1 fruit fly cellular context compared by ENCODE assay signal in genomic region chr3L:7601122-7601841, dm6.
TF ChIP-seq lines count a peak whose summit lies in the region.

No protein-coding gene starts in this region.

TF ChIP-seq in whole organism, embryonic, 481 proteins besides CTCF, POLR2A, EP300 and RAD21 (continued from another document and continues in another):
- TF ChIP-seq Lim3 (GFP tag; IDR thresholded peaks at IDR 0.05; lab: Robert Waterston, UW): no peak
- TF ChIP-seq Dref (GFP tag; IDR thresholded peaks at IDR 0.05; lab: Robert Waterston, UW): no peak
- TF ChIP-seq CG7745 (tag; optimal IDR thresholded peaks at IDR 0.05; lab: Kevin White, UChicago): no peak
- no peak for TF ChIP-seq pum (GFP tag; optimal IDR thresholded peaks at IDR 0.05; lab: Kevin White, UChicago)
- no peak for TF ChIP-seq Antp (GFP tag; optimal IDR thresholded peaks at IDR 0.05; lab: Kevin White, UChicago)
- no peak for TF ChIP-seq CG17186 (GFP tag; optimal IDR thresholded peaks at IDR 0.05; lab: Kevin White, UChicago)
- TF ChIP-seq CG10209 (GFP tag; optimal IDR thresholded peaks at IDR 0.05; lab: Kevin White, UChicago): no peak
- TF ChIP-seq z (GFP tag; IDR thresholded peaks at IDR 0.05; lab: Robert Waterston, UW): no peak
- peak; percentile 29; the same call in 1 of the 2 replicates for TF ChIP-seq crol (GFP tag; IDR thresholded peaks at IDR 0.05; lab: Robert Waterston, UW)
- no peak; the same call in 1 of the 2 replicates for TF ChIP-seq lmd (GFP tag; IDR thresholded peaks at IDR 0.05; lab: Robert Waterston, UW)
- TF ChIP-seq fd102C (GFP tag; optimal IDR thresholded peaks at IDR 0.05; lab: Kevin White, UChicago): no peak
- no peak for TF ChIP-seq sr (GFP tag; IDR thresholded peaks at IDR 0.05; lab: Robert Waterston, UW)
- no peak for TF ChIP-seq CG31388 (GFP tag; optimal IDR thresholded peaks at IDR 0.05; lab: Kevin White, UChicago)
- TF ChIP-seq Aef1 (GFP tag; IDR thresholded peaks at IDR 0.05; lab: Robert Waterston, UW): no peak; the same call in 2 of the 3 replicates
- TF ChIP-seq Rfx (GFP tag; IDR thresholded peaks at IDR 0.05; lab: Robert Waterston, UW): no peak
- TF ChIP-seq tll (GFP tag; optimal IDR thresholded peaks at IDR 0.05; lab: Kevin White, UChicago): no peak
- TF ChIP-seq mld (GFP tag; IDR thresholded peaks at IDR 0.05; lab: Robert Waterston, UW; ENCODE audit: partially characterized antibody): no peak
- TF ChIP-seq mirr (GFP tag; optimal IDR thresholded peaks at IDR 0.05; lab: Kevin White, UChicago): no peak
- no peak for TF ChIP-seq CG43689 (GFP tag; IDR thresholded peaks at IDR 0.05; lab: Robert Waterston, UW)
- no peak for TF ChIP-seq CG34422 (GFP tag; IDR thresholded peaks at IDR 0.05; lab: Robert Waterston, UW)
- TF ChIP-seq CG12299 (tag; optimal IDR thresholded peaks at IDR 0.05; lab: Kevin White, UChicago): no peak
- no peak for TF ChIP-seq cas (GFP tag; IDR thresholded peaks at IDR 0.05; lab: Robert Waterston, UW)
- no peak for TF ChIP-seq CG32532 (GFP tag; IDR thresholded peaks at IDR 0.05; lab: Robert Waterston, UW)
- TF ChIP-seq chm (GFP tag; IDR thresholded peaks at IDR 0.05; lab: Robert Waterston, UW): no peak
- no peak for TF ChIP-seq chn (GFP tag; optimal IDR thresholded peaks at IDR 0.05; lab: Kevin White, UChicago)
- TF ChIP-seq hth (optimal IDR thresholded peaks at IDR 0.05; lab: Kevin White, UChicago): no peak
- peak; percentile 16 for TF ChIP-seq sd (tag; optimal IDR thresholded peaks at IDR 0.05; lab: Kevin White, UChicago)
- TF ChIP-seq CG14710 (tag; optimal IDR thresholded peaks at IDR 0.05; lab: Kevin White, UChicago): no peak
- peak; percentile 59 for TF ChIP-seq Ptx1 (GFP tag; IDR thresholded peaks at IDR 0.05; lab: Robert Waterston, UW)
- no peak for TF ChIP-seq CG12942 (GFP tag; optimal IDR thresholded peaks at IDR 0.05; lab: Kevin White, UChicago)
- no peak for TF ChIP-seq nerfin-2 (GFP tag; IDR thresholded peaks at IDR 0.05; lab: Robert Waterston, UW; ENCODE audit: partially characterized antibody)
- peak; percentile 47 for TF ChIP-seq Sox102F (GFP tag; optimal IDR thresholded peaks at IDR 0.05; lab: Kevin White, UChicago)
- no peak for TF ChIP-seq dati (GFP tag; IDR thresholded peaks at IDR 0.05; lab: Robert Waterston, UW)
- no peak for TF ChIP-seq Nf-YC (tag; optimal IDR thresholded peaks at IDR 0.05; lab: Kevin White, UChicago)
- TF ChIP-seq inv (GFP tag; IDR thresholded peaks at IDR 0.05; lab: Robert Waterston, UW; ENCODE audit: partially characterized antibody): no peak
- TF ChIP-seq CG17385 (GFP tag; optimal IDR thresholded peaks at IDR 0.05; lab: Kevin White, UChicago): no peak
- no peak for TF ChIP-seq Dip2 (GFP tag; IDR thresholded peaks at IDR 0.05; lab: Robert Waterston, UW)
- no peak for TF ChIP-seq luna (GFP tag; optimal IDR thresholded peaks at IDR 0.05; lab: Kevin White, UChicago)
- TF ChIP-seq CG6683 (GFP tag; optimal IDR thresholded peaks at IDR 0.05; lab: Kevin White, UChicago): no peak
- TF ChIP-seq TFAM (GFP tag; optimal IDR thresholded peaks at IDR 0.05; lab: Kevin White, UChicago): no peak
- TF ChIP-seq row (GFP tag; IDR thresholded peaks at IDR 0.05; lab: Robert Waterston, UW): 0 out of 3 replicates have a peak, but pooled peaks have one; percentile 29
- no peak for TF ChIP-seq CG12659 (GFP tag; optimal IDR thresholded peaks at IDR 0.05; lab: Kevin White, UChicago)
- TF ChIP-seq CG8281 (tag; optimal IDR thresholded peaks at IDR 0.05; lab: Kevin White, UChicago): no peak
- TF ChIP-seq MESR4 (GFP tag; optimal IDR thresholded peaks at IDR 0.05; lab: Kevin White, UChicago): no peak
- TF ChIP-seq unpg (GFP tag; optimal IDR thresholded peaks at IDR 0.05; lab: Kevin White, UChicago): no peak
- TF ChIP-seq pfk (GFP tag; optimal IDR thresholded peaks at IDR 0.05; lab: Kevin White, UChicago): no peak
- no peak for TF ChIP-seq CG14014 (GFP tag; IDR thresholded peaks at IDR 0.05; lab: Robert Waterston, UW)
- no peak for TF ChIP-seq CG30020 (tag; optimal IDR thresholded peaks at IDR 0.05; lab: Kevin White, UChicago)
- TF ChIP-seq CG7556 (GFP tag; optimal IDR thresholded peaks at IDR 0.05; lab: Kevin White, UChicago): no peak
- TF ChIP-seq schlank (tag; optimal IDR thresholded peaks at IDR 0.05; lab: Kevin White, UChicago): no peak
- TF ChIP-seq sc (optimal IDR thresholded peaks at IDR 0.05; lab: Kevin White, UChicago): no peak
- no peak for TF ChIP-seq sc (GFP tag; optimal IDR thresholded peaks at IDR 0.05; lab: Kevin White, UChicago)
- TF ChIP-seq ac (GFP tag; optimal IDR thresholded peaks at IDR 0.05; lab: Kevin White, UChicago): no peak
- TF ChIP-seq Pdp1 (GFP tag; optimal IDR thresholded peaks at IDR 0.05; lab: Kevin White, UChicago): no peak
- peak; percentile 7 for TF ChIP-seq CG2712 (tag; optimal IDR thresholded peaks at IDR 0.05; lab: Kevin White, UChicago)
- TF ChIP-seq CG10979 (tag; optimal IDR thresholded peaks at IDR 0.05; lab: Kevin White, UChicago): no peak
- no peak; the same call in 1 of the 2 replicates for TF ChIP-seq Xrp1 (GFP tag; IDR thresholded peaks at IDR 0.05; lab: Robert Waterston, UW)
- TF ChIP-seq vnd (GFP tag; IDR thresholded peaks at IDR 0.05; lab: Robert Waterston, UW; ENCODE audit: partially characterized antibody): no peak
- TF ChIP-seq CG3838 (GFP tag; optimal IDR thresholded peaks at IDR 0.05; lab: Kevin White, UChicago): no peak
- peak; percentile 55 for TF ChIP-seq Med (GFP tag; lab: Kevin White, UChicago)
- TF ChIP-seq NC2α (GFP tag; optimal IDR thresholded peaks at IDR 0.05; lab: Kevin White, UChicago): no peak
- peak; percentile 29 for TF ChIP-seq CG7839 (tag; optimal IDR thresholded peaks at IDR 0.05; lab: Kevin White, UChicago)
- TF ChIP-seq CG18619 (GFP tag; optimal IDR thresholded peaks at IDR 0.05; lab: Kevin White, UChicago): no peak
- TF ChIP-seq CG10366 (GFP tag; IDR thresholded peaks at IDR 0.05; lab: Robert Waterston, UW): peak; percentile 49
- TF ChIP-seq emc (GFP tag; optimal IDR thresholded peaks at IDR 0.05; lab: Kevin White, UChicago): no peak
- no peak for TF ChIP-seq Hmx (GFP tag; optimal IDR thresholded peaks at IDR 0.05; lab: Kevin White, UChicago)
- no peak for TF ChIP-seq Kr (GFP tag; optimal IDR thresholded peaks at IDR 0.05; lab: Kevin White, UChicago)
- TF ChIP-seq Blimp-1 (GFP tag; optimal IDR thresholded peaks at IDR 0.05; lab: Kevin White, UChicago): peak; percentile 37
- no peak for TF ChIP-seq CG11398 (GFP tag; optimal IDR thresholded peaks at IDR 0.05; lab: Kevin White, UChicago)
- no peak for TF ChIP-seq CG4282 (GFP tag; optimal IDR thresholded peaks at IDR 0.05; lab: Kevin White, UChicago)
- no peak for TF ChIP-seq CG33557 (GFP tag; optimal IDR thresholded peaks at IDR 0.05; lab: Kevin White, UChicago)
- TF ChIP-seq gcm (GFP tag; optimal IDR thresholded peaks at IDR 0.05; lab: Kevin White, UChicago): no peak
- no peak for TF ChIP-seq fd96Cb (tag; optimal IDR thresholded peaks at IDR 0.05; lab: Kevin White, UChicago)
- no peak for TF ChIP-seq Sin3A (optimal IDR thresholded peaks at IDR 0.05; lab: Kevin White, UChicago)
- TF ChIP-seq jigr1 (GFP tag; IDR thresholded peaks at IDR 0.05; lab: Robert Waterston, UW): no peak
- TF ChIP-seq CG4360 (GFP tag; IDR thresholded peaks at IDR 0.05; lab: Robert Waterston, UW): no peak
- TF ChIP-seq sima (GFP tag; optimal IDR thresholded peaks at IDR 0.05; lab: Kevin White, UChicago): no peak
- TF ChIP-seq H2.0 (GFP tag; IDR thresholded peaks at IDR 0.05; lab: Robert Waterston, UW): no peak
- TF ChIP-seq seq (GFP tag; IDR thresholded peaks at IDR 0.05; lab: Robert Waterston, UW): no peak
- no peak for TF ChIP-seq wor (GFP tag; IDR thresholded peaks at IDR 0.05; lab: Robert Waterston, UW)
- no peak for TF ChIP-seq jing (GFP tag; optimal IDR thresholded peaks at IDR 0.05; lab: Kevin White, UChicago)
- TF ChIP-seq CG2199 (GFP tag; IDR thresholded peaks at IDR 0.05; lab: Robert Waterston, UW): no peak
- no peak for TF ChIP-seq Hand (GFP tag; optimal IDR thresholded peaks at IDR 0.05; lab: Kevin White, UChicago)
- TF ChIP-seq fru (optimal IDR thresholded peaks at IDR 0.05; lab: Kevin White, UChicago): no peak
- TF ChIP-seq nerfin-1 (tag; optimal IDR thresholded peaks at IDR 0.05; lab: Kevin White, UChicago): no peak
- 0 out of 2 replicates have a peak, but pooled peaks have one; percentile 5 for TF ChIP-seq esg (GFP tag; conservative IDR thresholded peaks at IDR 0.05; lab: Robert Waterston, UW)
- no peak for TF ChIP-seq CG33213 (GFP tag; optimal IDR thresholded peaks at IDR 0.05; lab: Kevin White, UChicago)
- no peak for TF ChIP-seq CG4404 (GFP tag; IDR thresholded peaks at IDR 0.05; lab: Robert Waterston, UW)
- no peak for TF ChIP-seq HLH4C (GFP tag; IDR thresholded peaks at IDR 0.05; lab: Robert Waterston, UW; ENCODE audit: partially characterized antibody)
- no peak for TF ChIP-seq CrebB (tag; optimal IDR thresholded peaks at IDR 0.05; lab: Kevin White, UChicago)
- no peak for TF ChIP-seq CG11247 (GFP tag; IDR thresholded peaks at IDR 0.05; lab: Robert Waterston, UW)
- TF ChIP-seq bsh (GFP tag; optimal IDR thresholded peaks at IDR 0.05; lab: Kevin White, UChicago): peak in 1 of 2 experiments; percentile 41
- no peak for TF ChIP-seq knrl (GFP tag; IDR thresholded peaks at IDR 0.05; lab: Robert Waterston, UW; ENCODE audit: partially characterized antibody)
- no peak for TF ChIP-seq ind (GFP tag; optimal IDR thresholded peaks at IDR 0.05; lab: Kevin White, UChicago)
- TF ChIP-seq pros (GFP tag; optimal IDR thresholded peaks at IDR 0.05; lab: Kevin White, UChicago): no peak
- TF ChIP-seq CG17829 (tag; optimal IDR thresholded peaks at IDR 0.05; lab: Kevin White, UChicago): no peak
- TF ChIP-seq CG10654 (GFP tag; optimal IDR thresholded peaks at IDR 0.05; lab: Kevin White, UChicago): no peak
- no peak for TF ChIP-seq CG18476 (GFP tag; optimal IDR thresholded peaks at IDR 0.05; lab: Kevin White, UChicago)
- no peak for TF ChIP-seq odd (GFP tag; optimal IDR thresholded peaks at IDR 0.05; lab: Kevin White, UChicago)
- TF ChIP-seq so (GFP tag; IDR thresholded peaks at IDR 0.05; lab: Robert Waterston, UW): no peak
- TF ChIP-seq CG18262 (tag; optimal IDR thresholded peaks at IDR 0.05; lab: Kevin White, UChicago): peak; percentile 16
- TF ChIP-seq az2 (GFP tag; optimal IDR thresholded peaks at IDR 0.05; lab: Kevin White, UChicago): no peak
- no peak for TF ChIP-seq CG2889 (GFP tag; IDR thresholded peaks at IDR 0.05; lab: Robert Waterston, UW)
- no peak for TF ChIP-seq CG13123 (GFP tag; optimal IDR thresholded peaks at IDR 0.05; lab: Kevin White, UChicago)
- no peak for TF ChIP-seq lola (GFP tag; optimal IDR thresholded peaks at IDR 0.05; lab: Kevin White, UChicago)
- TF ChIP-seq tgo (GFP tag; IDR thresholded peaks at IDR 0.05; lab: Robert Waterston, UW): peak; percentile 38; the same call in 2 of the 3 replicates
- TF ChIP-seq CG6791 (GFP tag; IDR thresholded peaks at IDR 0.05; lab: Robert Waterston, UW; ENCODE audit: partially characterized antibody): no peak
- TF ChIP-seq Dll (GFP tag; IDR thresholded peaks at IDR 0.05; lab: Robert Waterston, UW; ENCODE audit: partially characterized antibody): no peak
- TF ChIP-seq Nf-YA (GFP tag; IDR thresholded peaks at IDR 0.05; lab: Robert Waterston, UW): peak; percentile 19; the same call in 1 of the 2 replicates
- no peak for TF ChIP-seq Gsc (GFP tag; IDR thresholded peaks at IDR 0.05; lab: Robert Waterston, UW)
- TF ChIP-seq aop (GFP tag; IDR thresholded peaks at IDR 0.05; lab: Robert Waterston, UW): no peak
- no peak for TF ChIP-seq sob (GFP tag; IDR thresholded peaks at IDR 0.05; lab: Robert Waterston, UW)
- no peak for TF ChIP-seq CG5953 (GFP tag; IDR thresholded peaks at IDR 0.05; lab: Robert Waterston, UW)
- no peak for TF ChIP-seq Ssrp (tag; optimal IDR thresholded peaks at IDR 0.05; lab: Kevin White, UChicago)
- TF ChIP-seq CG9817 (tag; optimal IDR thresholded peaks at IDR 0.05; lab: Kevin White, UChicago): no peak
- TF ChIP-seq Trl (optimal IDR thresholded peaks at IDR 0.05; lab: Kevin White, UChicago): no peak
- TF ChIP-seq Trl (GFP tag; optimal IDR thresholded peaks at IDR 0.05; lab: Kevin White, UChicago): no peak
- no peak for TF ChIP-seq ken (GFP tag; IDR thresholded peaks at IDR 0.05; lab: Robert Waterston, UW)
- no peak for TF ChIP-seq CG18599 (GFP tag; optimal IDR thresholded peaks at IDR 0.05; lab: Kevin White, UChicago)
- no peak for TF ChIP-seq CG7372 (GFP tag; IDR thresholded peaks at IDR 0.05; lab: Robert Waterston, UW)
- TF ChIP-seq Deaf1 (tag; optimal IDR thresholded peaks at IDR 0.05; lab: Kevin White, UChicago): peak; percentile 25
- no peak for TF ChIP-seq CG10565 (GFP tag; optimal IDR thresholded peaks at IDR 0.05; lab: Kevin White, UChicago)
- TF ChIP-seq Fer3 (tag; optimal IDR thresholded peaks at IDR 0.05; lab: Kevin White, UChicago): no peak
- TF ChIP-seq CG8944 (GFP tag; optimal IDR thresholded peaks at IDR 0.05; lab: Kevin White, UChicago): no peak
- no peak for TF ChIP-seq da (GFP tag; optimal IDR thresholded peaks at IDR 0.05; lab: Kevin White, UChicago)
- no peak for TF ChIP-seq Dad (GFP tag; optimal IDR thresholded peaks at IDR 0.05; lab: Kevin White, UChicago)
- TF ChIP-seq CG15073 (GFP tag; optimal IDR thresholded peaks at IDR 0.05; lab: Kevin White, UChicago): no peak
- no peak for TF ChIP-seq zf30C (GFP tag; optimal IDR thresholded peaks at IDR 0.05; lab: Kevin White, UChicago)
- no peak for TF ChIP-seq usp (GFP tag; optimal IDR thresholded peaks at IDR 0.05; lab: Kevin White, UChicago)
- peak; percentile 4; the same call in 1 of the 2 replicates for TF ChIP-seq Ada2b (GFP tag; IDR thresholded peaks at IDR 0.05; lab: Robert Waterston, UW)
- no peak for TF ChIP-seq chif (GFP tag; optimal IDR thresholded peaks at IDR 0.05; lab: Kevin White, UChicago)
- no peak for TF ChIP-seq Dp (GFP tag; optimal IDR thresholded peaks at IDR 0.05; lab: Kevin White, UChicago)
- TF ChIP-seq H15 (GFP tag; IDR thresholded peaks at IDR 0.05; lab: Robert Waterston, UW): no peak
- no peak for TF ChIP-seq nau (GFP tag; optimal IDR thresholded peaks at IDR 0.05; lab: Kevin White, UChicago)
- TF ChIP-seq vfl (GFP tag; optimal IDR thresholded peaks at IDR 0.05; lab: Kevin White, UChicago): no peak
- TF ChIP-seq B-H2 (GFP tag; optimal IDR thresholded peaks at IDR 0.05; lab: Kevin White, UChicago): no peak
- TF ChIP-seq CG31224 (GFP tag; IDR thresholded peaks at IDR 0.05; lab: Robert Waterston, UW): no peak
- no peak for TF ChIP-seq CG11723 (GFP tag; optimal IDR thresholded peaks at IDR 0.05; lab: Kevin White, UChicago)
- TF ChIP-seq CG32767 (GFP tag; IDR thresholded peaks at IDR 0.05; lab: Robert Waterston, UW): peak; percentile 28; the same call in 1 of the 2 replicates
